Fruit fly (Drosophila melanogaster) whole organism, embryonic: ENCODE measurements around the gene CaBP1.

Experiments
- Awh ChIP-seq: fragments of 200-800 bp; sonication (Bioruptor generic); IDR thresholded peaks from 2 replicates; pipeline ENCODE4, ENCODE4 v1.3.6; 2022; ENCODE audit warnings: missing biosample characterization, missing genetic modification characterization
- C15 ChIP-seq: fragments of 200-800 bp; sonication (Bioruptor generic); IDR thresholded peaks from 3 replicates; pipeline ENCODE4 v1.3.6; 2022; ENCODE audit warnings: missing biosample characterization, missing genetic modification characterization
- CG10321 ChIP-seq: fragments of 200-800 bp; sonication (Bioruptor generic); IDR thresholded peaks from 2 replicates; pipeline ENCODE4 v1.3.6; 2022; ENCODE audit warnings: missing biosample characterization, missing genetic modification characterization
- CG10979 ChIP-seq: fragments of 200-800 bp; sonication (Bioruptor generic); optimal IDR thresholded peaks from 2 replicates; lab custom pipeline; 2018; ENCODE audit warnings: missing biosample characterization, mild to moderate bottlenecking, missing genetic modification characterization, moderate library complexity
- CG12155 ChIP-seq: fragments of 200-800 bp; sonication (Bioruptor generic); optimal IDR thresholded peaks from 3 replicates; lab custom pipeline; 2016; ENCODE audit warnings: missing biosample characterization, missing genetic modification characterization
- CG13624 ChIP-seq: fragments of 200-800 bp; sonication (Bioruptor generic); optimal IDR thresholded peaks from 2 replicates; lab custom pipeline; 2016; ENCODE audit warnings: missing biosample characterization, missing genetic modification characterization
- CG14710 ChIP-seq: fragments of 200-800 bp; sonication (Bioruptor generic); optimal IDR thresholded peaks from 3 replicates; lab custom pipeline; 2019; ENCODE audit warnings: missing biosample characterization, mild to moderate bottlenecking, missing genetic modification characterization, moderate library complexity
- CG15011 ChIP-seq: fragments of 200-800 bp; sonication (Bioruptor generic); optimal IDR thresholded peaks from 3 replicates; lab custom pipeline; 2018; ENCODE audit warnings: missing biosample characterization, mild to moderate bottlenecking, missing genetic modification characterization
- CG16813 ChIP-seq: fragments of 200-800 bp; sonication (Bioruptor generic); IDR thresholded peaks from 3 replicates; pipeline ENCODE4 v1.3.6; 2022; ENCODE audit warnings: missing biosample characterization, missing genetic modification characterization; ENCODE audit not compliant: partially characterized antibody
- CG16863 ChIP-seq: fragments of 200-800 bp; sonication (Bioruptor generic); optimal IDR thresholded peaks from 3 replicates; lab custom pipeline; 2016; ENCODE audit warnings: missing biosample characterization, missing genetic modification characterization
- CG17829 ChIP-seq: fragments of 200-800 bp; optimal IDR thresholded peaks from 2 replicates; lab custom pipeline; 2019; ENCODE audit warnings: missing biosample characterization, mild to moderate bottlenecking, missing genetic modification characterization, moderate library complexity
- CG18619 ChIP-seq: fragments of 200-800 bp; sonication (Bioruptor generic); optimal IDR thresholded peaks from 3 replicates; lab custom pipeline; 2017; ENCODE audit warnings: missing biosample characterization, mild to moderate bottlenecking, missing genetic modification characterization
- CG4282 ChIP-seq: fragments of 200-800 bp; sonication (Bioruptor generic); optimal IDR thresholded peaks from 2 replicates; lab custom pipeline; 2016; ENCODE audit warnings: missing biosample characterization, missing genetic modification characterization
- CG6791 ChIP-seq: fragments of 200-800 bp; sonication (Bioruptor generic); IDR thresholded peaks from 3 replicates; pipeline ENCODE4 v1.3.6; 2022; ENCODE audit warnings: missing biosample characterization, missing genetic modification characterization; ENCODE audit not compliant: partially characterized antibody
- CG7556 ChIP-seq: fragments of 200-800 bp; sonication (Bioruptor generic); optimal IDR thresholded peaks from 2 replicates; lab custom pipeline; 2017; ENCODE audit warnings: missing biosample characterization, mild to moderate bottlenecking, missing genetic modification characterization
- CG7839 ChIP-seq: fragments of 200-800 bp; sonication (Bioruptor generic); optimal IDR thresholded peaks from 3 replicates; lab custom pipeline; 2018; ENCODE audit warnings: missing biosample characterization, mild to moderate bottlenecking, missing genetic modification characterization, moderate library complexity
- CG8089 ChIP-seq: fragments of 200-800 bp; sonication (Bioruptor generic); optimal IDR thresholded peaks from 3 replicates; lab custom pipeline; 2016; ENCODE audit warnings: missing biosample characterization, missing genetic modification characterization
- CG8924 ChIP-seq: fragments of 200-800 bp; optimal IDR thresholded peaks from 3 replicates; lab custom pipeline; 2019; ENCODE audit warnings: missing biosample characterization, mild to moderate bottlenecking, missing genetic modification characterization, moderate library complexity
- CG8944 ChIP-seq: fragments of 200-800 bp; sonication (Bioruptor generic); optimal IDR thresholded peaks from 3 replicates; lab custom pipeline; 2016; ENCODE audit warnings: missing biosample characterization, missing genetic modification characterization
- CrebB ChIP-seq: fragments of 200-800 bp; sonication (Bioruptor generic); optimal IDR thresholded peaks from 3 replicates; lab custom pipeline; 2018; ENCODE audit warnings: missing biosample characterization, mild to moderate bottlenecking, missing genetic modification characterization
- D19B ChIP-seq: fragments of 200-800 bp; sonication (Bioruptor generic); optimal IDR thresholded peaks from 2 replicates; lab custom pipeline; 2017; ENCODE audit warnings: missing biosample characterization, mild to moderate bottlenecking, missing genetic modification characterization
- H2.0 ChIP-seq: fragments of 200-800 bp; sonication (Bioruptor generic); IDR thresholded peaks from 2 replicates; pipeline ENCODE4 v1.3.6; 2022; ENCODE audit warnings: missing biosample characterization, missing genetic modification characterization
- HLH3B ChIP-seq: fragments of 200-800 bp; sonication (Bioruptor generic); IDR thresholded peaks from 2 replicates; pipeline ENCODE4 v1.3.6; 2022; ENCODE audit warnings: missing biosample characterization, missing genetic modification characterization
- Hr3 ChIP-seq: fragments of 200-800 bp; sonication (Bioruptor generic); optimal IDR thresholded peaks from 3 replicates; lab custom pipeline; 2016; ENCODE audit warnings: missing biosample characterization, missing genetic modification characterization
- Hsf ChIP-seq: fragments of 200-800 bp; sonication (Bioruptor generic); optimal IDR thresholded peaks from 3 replicates; lab custom pipeline; 2016; ENCODE audit warnings: missing biosample characterization, missing genetic modification characterization
- NFAT ChIP-seq: fragments of 200-800 bp; sonication (Bioruptor generic); IDR thresholded peaks from 2 replicates; pipeline ENCODE4 v1.3.6; 2022; ENCODE audit warnings: missing biosample characterization, missing genetic modification characterization
- Sry-δ ChIP-seq: fragments of 200-800 bp; sonication (Bioruptor generic); optimal IDR thresholded peaks from 2 replicates; lab custom pipeline; 2016; ENCODE audit warnings: missing biosample characterization, missing genetic modification characterization
- Ssrp ChIP-seq: fragments of 200-800 bp; sonication (Bioruptor generic); optimal IDR thresholded peaks from 2 replicates; lab custom pipeline; 2018; ENCODE audit warnings: missing biosample characterization, mild to moderate bottlenecking, missing genetic modification characterization, moderate library complexity
- al ChIP-seq: fragments of 200-800 bp; sonication (Bioruptor generic); IDR thresholded peaks from 2 replicates; pipeline ENCODE4 v1.3.6; 2022; ENCODE audit warnings: missing biosample characterization, missing genetic modification characterization
- cg ChIP-seq: fragments of 200-800 bp; sonication (Bioruptor generic); optimal IDR thresholded peaks from 3 replicates; lab custom pipeline; 2019; ENCODE audit warnings: missing biosample characterization, mild to moderate bottlenecking, missing genetic modification characterization, moderate library complexity
- danr ChIP-seq: fragments of 200-800 bp; sonication (Bioruptor generic); IDR thresholded peaks from 2 replicates; pipeline ENCODE4 v1.3.6; 2022; ENCODE audit warnings: missing biosample characterization, missing genetic modification characterization
- esg ChIP-seq: fragments of 200-800 bp; sonication (Bioruptor generic); conservative IDR thresholded peaks from 2 replicates; pipeline ENCODE4 v1.3.6; 2022; ENCODE audit warnings: missing biosample characterization, missing genetic modification characterization
- fru ChIP-seq: fragments of >200 bp; optimal IDR thresholded peaks from 2 replicates; lab custom pipeline; 2017
- ftz-f1 ChIP-seq: fragments of 200-800 bp; sonication (Bioruptor generic); optimal IDR thresholded peaks from 2 replicates; lab custom pipeline; 2016; ENCODE audit warnings: missing biosample characterization, missing genetic modification characterization
- gcm2 ChIP-seq: fragments of 200-800 bp; sonication (Bioruptor generic); optimal IDR thresholded peaks from 2 replicates; lab custom pipeline; 2016; ENCODE audit warnings: missing biosample characterization, missing genetic modification characterization
- gem ChIP-seq: fragments of 200-800 bp; sonication (Bioruptor generic); optimal IDR thresholded peaks from 2 replicates; lab custom pipeline; 2019; ENCODE audit warnings: missing biosample characterization, mild to moderate bottlenecking, missing genetic modification characterization, moderate library complexity
- gfzf ChIP-seq: fragments of 200-800 bp; sonication (Bioruptor generic); optimal IDR thresholded peaks from 2 replicates; lab custom pipeline; 2016; ENCODE audit warnings: missing biosample characterization, mild to moderate bottlenecking, missing genetic modification characterization, moderate library complexity
- peb ChIP-seq: fragments of 200-800 bp; sonication (Bioruptor generic); IDR thresholded peaks from 2 replicates; pipeline ENCODE4 v1.3.6; 2022; ENCODE audit warnings: missing biosample characterization, missing genetic modification characterization
- phol ChIP-seq: fragments of 200-800 bp; sonication (Bioruptor generic); optimal IDR thresholded peaks from 3 replicates; lab custom pipeline; 2018; ENCODE audit warnings: missing biosample characterization, mild to moderate bottlenecking, missing genetic modification characterization, moderate library complexity
- pita ChIP-seq: fragments of 200-800 bp; sonication (Bioruptor generic); optimal IDR thresholded peaks from 2 replicates; lab custom pipeline; 2017; ENCODE audit warnings: missing biosample characterization, mild to moderate bottlenecking, missing genetic modification characterization
- sob ChIP-seq: fragments of 200-800 bp; sonication (Bioruptor generic); IDR thresholded peaks from 2 replicates; pipeline ENCODE4 v1.3.6; 2022; ENCODE audit warnings: missing biosample characterization, missing genetic modification characterization
- trh ChIP-seq: fragments of 200-800 bp; sonication (Bioruptor generic); optimal IDR thresholded peaks from 2 replicates; lab custom pipeline; 2016; ENCODE audit warnings: missing biosample characterization, missing genetic modification characterization
- vvl ChIP-seq: fragments of 200-800 bp; sonication (Bioruptor generic); IDR thresholded peaks from 2 replicates; pipeline ENCODE4 v1.3.6; 2022; ENCODE audit warnings: missing biosample characterization, missing genetic modification characterization
- zen ChIP-seq: fragments of 200-800 bp; sonication (Bioruptor generic); optimal IDR thresholded peaks from 3 replicates; lab custom pipeline; 2018; ENCODE audit warnings: missing biosample characterization, mild to moderate bottlenecking, missing genetic modification characterization, moderate library complexity
- zen2 ChIP-seq: fragments of 200-800 bp; sonication (Bioruptor generic); IDR thresholded peaks from 3 replicates; pipeline ENCODE4 v1.3.6; 2022; ENCODE audit warnings: missing biosample characterization, missing genetic modification characterization; ENCODE audit not compliant: partially characterized antibody

The CaBP1 gene

dm6 chr2L:16374691-16375090 is 18.2 kb upstream of the CaBP1 start (continued):
- TF ChIP-seq fru (lab: Kevin White, UChicago) = no peak
- TF ChIP-seq C15 (GFP tag; lab: Robert Waterston, UW) = no peak
- no peak for TF ChIP-seq vvl (GFP tag; lab: Robert Waterston, UW)
- TF ChIP-seq D19B (GFP tag; lab: Kevin White, UChicago) = no peak
- no peak for TF ChIP-seq ftz-f1 (GFP tag; lab: Kevin White, UChicago)
- no peak for TF ChIP-seq Hr3 (GFP tag; lab: Kevin White, UChicago)
- TF ChIP-seq CG17829 = no peak
- TF ChIP-seq H2.0 (GFP tag; lab: Robert Waterston, UW) = no peak
- no peak for TF ChIP-seq sob
- no peak for TF ChIP-seq cg (GFP tag; lab: Kevin White, UChicago)
- TF ChIP-seq CG16863 (GFP tag; lab: Kevin White, UChicago) = no peak
- TF ChIP-seq CG7556 (GFP tag; lab: Kevin White, UChicago) = peak; percentile 19
- no peak for TF ChIP-seq zen2 (GFP tag; lab: Robert Waterston, UW)
- TF ChIP-seq zen (tag; lab: Kevin White, UChicago) = no peak
- TF ChIP-seq Awh (GFP tag; lab: Robert Waterston, UW) = no peak
- TF ChIP-seq danr (GFP tag; lab: Robert Waterston, UW) = no peak
- no peak for TF ChIP-seq gfzf (GFP tag; lab: Kevin White, UChicago)
- TF ChIP-seq CG8924 (tag; lab: Kevin White, UChicago) = peak; percentile 2
- no peak for TF ChIP-seq CG12155 (GFP tag; lab: Kevin White, UChicago)
- TF ChIP-seq CG7839 (tag; lab: Kevin White, UChicago) = peak; percentile 21
- peak; percentile 49 for TF ChIP-seq CG10979 (tag; lab: Kevin White, UChicago)
- TF ChIP-seq CG4282 (GFP tag; lab: Kevin White, UChicago) = no peak
- no peak for TF ChIP-seq Hsf (GFP tag; lab: Kevin White, UChicago)
- no peak for TF ChIP-seq al (GFP tag; lab: Robert Waterston, UW)
- TF ChIP-seq CG15011 (GFP tag; lab: Kevin White, UChicago) = no peak
- no peak for TF ChIP-seq peb
- no peak for TF ChIP-seq trh
- no peak for TF ChIP-seq Sry-δ
- no peak for TF ChIP-seq CG18619 (GFP tag; lab: Kevin White, UChicago)
- no peak for TF ChIP-seq CG10321 (GFP tag; lab: Robert Waterston, UW)
- TF ChIP-seq CG14710 = peak; percentile 30
- no peak for TF ChIP-seq CG13624
- TF ChIP-seq gcm2 (GFP tag; lab: Kevin White, UChicago) = no peak
- peak; percentile 13 for TF ChIP-seq Ssrp (tag; lab: Kevin White, UChicago)
- no peak for TF ChIP-seq CG6791 (GFP tag; lab: Robert Waterston, UW)
- TF ChIP-seq NFAT (GFP tag; lab: Robert Waterston, UW) = no peak
- no peak for TF ChIP-seq CG8089 (GFP tag; lab: Kevin White, UChicago)
- no peak for TF ChIP-seq CG16813
- no peak for TF ChIP-seq CG8944 (GFP tag; lab: Kevin White, UChicago)
- TF ChIP-seq gem (tag; lab: Kevin White, UChicago) = peak; percentile 32
- TF ChIP-seq esg (GFP tag; lab: Robert Waterston, UW) = no peak
- no peak for TF ChIP-seq pita (GFP tag; lab: Kevin White, UChicago)
- TF ChIP-seq CrebB (tag; lab: Kevin White, UChicago) = no peak
- peak; percentile 29 for TF ChIP-seq phol (tag; lab: Kevin White, UChicago)
- no peak for TF ChIP-seq HLH3B (GFP tag; lab: Robert Waterston, UW)
